Worm (Caenorhabditis elegans): ENCODE results near the gene T05C7.9.

The T05C7.9 gene

ce11 chrIV:73175-73574 lies 5.9 kb upstream of the T05C7.9 start:
- no peak for TF ChIP-seq ets-7 (tag; optimal IDR thresholded peaks at IDR 0.05)

ce11 chrIV:76070-76469 lies 3.0 kb upstream of the T05C7.9 start, which contains the start of gene T05C7.8:
TSS of gene T05C7.8 (plus strand) at chrIV:76370.
- TF ChIP-seq scrt-1 (GFP tag; IDR thresholded peaks at IDR 0.05) = no peak
- no peak for TF ChIP-seq aly-1 (tag; optimal IDR thresholded peaks at IDR 0.05)
- TF ChIP-seq ama-1 (optimal IDR thresholded peaks at IDR 0.05) = no peak
- no peak for TF ChIP-seq sea-1 (GFP tag; conservative IDR thresholded peaks at IDR 0.05)
- no peak for TF ChIP-seq pes-1 (GFP tag; IDR thresholded peaks at IDR 0.05)
- TF ChIP-seq tbx-11 (GFP tag; IDR thresholded peaks at IDR 0.05) = no peak
- TF ChIP-seq B0310.2 (tag; optimal IDR thresholded peaks at IDR 0.05) = no peak
- no peak for TF ChIP-seq ceh-36 (tag; optimal IDR thresholded peaks at IDR 0.05)
- no peak for TF ChIP-seq tra-4 (tag; optimal IDR thresholded peaks at IDR 0.05)
- no peak for TF ChIP-seq ceh-13 (GFP tag; optimal IDR thresholded peaks at IDR 0.05)

- TF ChIP-seq tra-4 (tag; optimal IDR thresholded peaks at IDR 0.05) (no peak), flt-1 (GFP tag; IDR thresholded peaks at IDR 0.05) (no peak)
Measured at ce11 chrIV:77421-77820, 1.7 kb upstream of the T05C7.9 start.

- TF ChIP-seq scrt-1 (GFP tag; IDR thresholded peaks at IDR 0.05) (no peak), hmbx-1 (tag; optimal IDR thresholded peaks at IDR 0.05) (no peak)
Measured at ce11 chrIV:78206-78605, 870 bp upstream of the T05C7.9 start.

ce11 chrIV:80943-81342 lies 1.9 kb downstream of the T05C7.9 start:
- TF ChIP-seq F13C5.2 (tag; optimal IDR thresholded peaks at IDR 0.05) (no peak), pes-1 (GFP tag; IDR thresholded peaks at IDR 0.05) (no peak), ceh-13 (GFP tag; optimal IDR thresholded peaks at IDR 0.05) (no peak), tbx-11 (GFP tag; IDR thresholded peaks at IDR 0.05) (no peak), ama-1 (optimal IDR thresholded peaks at IDR 0.05) (no peak), scrt-1 (GFP tag; IDR thresholded peaks at IDR 0.05) (no peak), ceh-36 (tag; optimal IDR thresholded peaks at IDR 0.05) (no peak), hmbx-1 (tag; optimal IDR thresholded peaks at IDR 0.05) (no peak), tbx-37 (GFP tag; conservative IDR thresholded peaks at IDR 0.05) (no peak), flt-1 (GFP tag; IDR thresholded peaks at IDR 0.05) (no peak), aly-1 (tag; optimal IDR thresholded peaks at IDR 0.05) (no peak), B0310.2 (tag; optimal IDR thresholded peaks at IDR 0.05) (no peak), hmg-4 (GFP tag; optimal IDR thresholded peaks at IDR 0.05) (no peak), ets-7 (tag; optimal IDR thresholded peaks at IDR 0.05) (no peak), tra-4 (tag; optimal IDR thresholded peaks at IDR 0.05) (no peak), sea-1 (GFP tag; conservative IDR thresholded peaks at IDR 0.05) (no peak), hnd-1 (tag; optimal IDR thresholded peaks at IDR 0.05) (no peak)

- no peak for TF ChIP-seq hmg-4 (GFP tag; optimal IDR thresholded peaks at IDR 0.05)
- TF ChIP-seq ets-7 (tag; optimal IDR thresholded peaks at IDR 0.05) = no peak
- TF ChIP-seq pes-1 (GFP tag; IDR thresholded peaks at IDR 0.05) = no peak
- TF ChIP-seq hmbx-1 (tag; optimal IDR thresholded peaks at IDR 0.05) = no peak
- TF ChIP-seq tra-4 (tag; optimal IDR thresholded peaks at IDR 0.05) = no peak
- no peak for TF ChIP-seq tbx-11 (GFP tag; IDR thresholded peaks at IDR 0.05)
- no peak for TF ChIP-seq hnd-1 (tag; optimal IDR thresholded peaks at IDR 0.05)
Measured at ce11 chrIV:81428-81827, 2.4 kb downstream of the T05C7.9 start.

- TF ChIP-seq B0310.2 (tag; optimal IDR thresholded peaks at IDR 0.05) (no peak), pes-1 (GFP tag; IDR thresholded peaks at IDR 0.05) (no peak), ceh-36 (tag; optimal IDR thresholded peaks at IDR 0.05) (no peak)
Measured at ce11 chrIV:82309-82708, 3.2 kb downstream of the T05C7.9 start.

ce11 chrIV:86744-87143 lies 7.7 kb downstream of the T05C7.9 start:
- no peak for TF ChIP-seq scrt-1 (GFP tag; IDR thresholded peaks at IDR 0.05)
- TF ChIP-seq hnd-1 (tag; optimal IDR thresholded peaks at IDR 0.05) = no peak
- no peak for TF ChIP-seq B0310.2 (tag; optimal IDR thresholded peaks at IDR 0.05)
- no peak for TF ChIP-seq pes-1 (GFP tag; IDR thresholded peaks at IDR 0.05)
- TF ChIP-seq F13C5.2 (tag; optimal IDR thresholded peaks at IDR 0.05) = no peak
- no peak for TF ChIP-seq ama-1 (optimal IDR thresholded peaks at IDR 0.05)
- TF ChIP-seq hmg-4 (GFP tag; optimal IDR thresholded peaks at IDR 0.05) = no peak
- no peak for TF ChIP-seq tbx-37 (GFP tag; conservative IDR thresholded peaks at IDR 0.05)
- TF ChIP-seq hmbx-1 (tag; optimal IDR thresholded peaks at IDR 0.05) = no peak
- TF ChIP-seq ets-7 (tag; optimal IDR thresholded peaks at IDR 0.05) = no peak
- TF ChIP-seq aly-1 (tag; optimal IDR thresholded peaks at IDR 0.05) = no peak
- no peak for TF ChIP-seq ceh-36 (tag; optimal IDR thresholded peaks at IDR 0.05)
- TF ChIP-seq flt-1 (GFP tag; IDR thresholded peaks at IDR 0.05) = no peak
- no peak for TF ChIP-seq sea-1 (GFP tag; conservative IDR thresholded peaks at IDR 0.05)
- TF ChIP-seq ceh-13 (GFP tag; optimal IDR thresholded peaks at IDR 0.05) = no peak
- no peak for TF ChIP-seq tbx-11 (GFP tag; IDR thresholded peaks at IDR 0.05)
- no peak for TF ChIP-seq tra-4 (tag; optimal IDR thresholded peaks at IDR 0.05)

ce11 chrIV:89991-90390 lies 10.9 kb downstream of the T05C7.9 start, which contains the start of gene scl-23:
TSS of gene scl-23 (minus strand) at chrIV:90091.
- TF ChIP-seq hmg-4 (GFP tag; optimal IDR thresholded peaks at IDR 0.05) = no peak
- no peak for TF ChIP-seq ama-1 (optimal IDR thresholded peaks at IDR 0.05)
- TF ChIP-seq ets-7 (tag; optimal IDR thresholded peaks at IDR 0.05) = no peak
- TF ChIP-seq aly-1 (tag; optimal IDR thresholded peaks at IDR 0.05) = no peak
- no peak for TF ChIP-seq flt-1 (GFP tag; IDR thresholded peaks at IDR 0.05)
- TF ChIP-seq ceh-36 (tag; optimal IDR thresholded peaks at IDR 0.05) = no peak
